Fruit fly (Drosophila melanogaster) whole organism, embryonic: ENCODE results near the gene CG43679.

Source experiments
- BtbVII ChIP-seq: fragments of 200-800 bp; sonication (Bioruptor generic); optimal IDR thresholded peaks from 3 replicates; lab custom pipeline; 2017; ENCODE audit warnings: missing biosample characterization, mild to moderate bottlenecking, missing genetic modification characterization
- CG12659 ChIP-seq: fragments of 200-800 bp; sonication (Bioruptor generic); optimal IDR thresholded peaks from 3 replicates; lab custom pipeline; 2017; ENCODE audit warnings: mild to moderate bottlenecking, missing biosample characterization, missing genetic modification reagents, missing genetic modification characterization
- CG13775 ChIP-seq: fragments of 200-800 bp; sonication (Bioruptor generic); optimal IDR thresholded peaks from 3 replicates; lab custom pipeline; 2017; ENCODE audit warnings: missing biosample characterization, mild to moderate bottlenecking, missing genetic modification characterization
- CG14710 ChIP-seq: fragments of 200-800 bp; sonication (Bioruptor generic); optimal IDR thresholded peaks from 3 replicates; lab custom pipeline; 2019; ENCODE audit warnings: missing biosample characterization, mild to moderate bottlenecking, missing genetic modification characterization, moderate library complexity
- CG15073 ChIP-seq: fragments of 200-800 bp; sonication (Bioruptor generic); optimal IDR thresholded peaks from 2 replicates; lab custom pipeline; 2016; ENCODE audit warnings: missing biosample characterization, missing genetic modification characterization
- CG17802 ChIP-seq: fragments of 200-800 bp; sonication (Bioruptor generic); optimal IDR thresholded peaks from 2 replicates; lab custom pipeline; 2018; ENCODE audit warnings: missing biosample characterization, mild to moderate bottlenecking, missing genetic modification characterization, moderate library complexity
- CG2712 ChIP-seq: fragments of 200-800 bp; optimal IDR thresholded peaks from 3 replicates; lab custom pipeline; 2019; ENCODE audit warnings: missing biosample characterization, mild to moderate bottlenecking, missing genetic modification characterization, moderate library complexity
- CG3065 ChIP-seq: fragments of 200-800 bp; sonication (Bioruptor generic); optimal IDR thresholded peaks from 2 replicates; lab custom pipeline; 2016; ENCODE audit warnings: missing biosample characterization, missing genetic modification characterization
- CG31224 ChIP-seq: fragments of 200-800 bp; sonication (Bioruptor generic); IDR thresholded peaks from 2 replicates; pipeline ENCODE4 v1.3.6; 2022; ENCODE audit warnings: missing biosample characterization, missing genetic modification characterization
- CG32532 ChIP-seq: fragments of 200-800 bp; sonication (Bioruptor generic); IDR thresholded peaks from 2 replicates; pipeline ENCODE4 v1.3.6; 2022; ENCODE audit warnings: missing biosample characterization, missing genetic modification characterization
- CG33557 ChIP-seq: fragments of 200-800 bp; sonication (Bioruptor generic); optimal IDR thresholded peaks from 2 replicates; lab custom pipeline; 2019; ENCODE audit warnings: missing biosample characterization, mild to moderate bottlenecking, missing genetic modification characterization, moderate library complexity
- CG6683 ChIP-seq: fragments of 200-800 bp; sonication (Bioruptor generic); optimal IDR thresholded peaks from 2 replicates; lab custom pipeline; 2017; ENCODE audit warnings: missing biosample characterization, mild to moderate bottlenecking, missing genetic modification characterization, missing genetic modification reagents
- CG6791 ChIP-seq: fragments of 200-800 bp; sonication (Bioruptor generic); IDR thresholded peaks from 3 replicates; pipeline ENCODE4 v1.3.6; 2022; ENCODE audit warnings: missing biosample characterization, missing genetic modification characterization; ENCODE audit not compliant: partially characterized antibody
- D ChIP-seq, 2 experiments: fragments of 200-800 bp in 1 of 2; fragments of >200 bp in 1 of 2; sonication (Bioruptor generic) in 1 of 2; optimal IDR thresholded peaks; 2 replicates in 1 of 2; 3 replicates in 1 of 2; lab custom pipeline; 2017; ENCODE audit warnings: mild to moderate bottlenecking in 1 of 2, missing biosample characterization in 1 of 2, missing genetic modification characterization in 1 of 2, missing genetic modification reagents in 1 of 2
- Dref ChIP-seq: fragments of 200-800 bp; sonication (Bioruptor generic); IDR thresholded peaks from 2 replicates; pipeline ENCODE4 v1.3.6; 2022; ENCODE audit warnings: missing biosample characterization, missing genetic modification characterization
- E2f1 ChIP-seq: fragments of 200-800 bp; sonication (Bioruptor generic); IDR thresholded peaks from 2 replicates; pipeline ENCODE4 v1.3.6; 2022; ENCODE audit warnings: missing biosample characterization, missing genetic modification characterization
- Fer1 ChIP-seq: fragments of 200-800 bp; sonication (Bioruptor generic); optimal IDR thresholded peaks from 2 replicates; lab custom pipeline; 2017; ENCODE audit warnings: missing biosample characterization, mild to moderate bottlenecking, missing genetic modification characterization
- HLH3B ChIP-seq: fragments of 200-800 bp; sonication (Bioruptor generic); IDR thresholded peaks from 2 replicates; pipeline ENCODE4 v1.3.6; 2022; ENCODE audit warnings: missing biosample characterization, missing genetic modification characterization
- HLH4C ChIP-seq: fragments of 200-800 bp; sonication (Bioruptor generic); IDR thresholded peaks from 3 replicates; pipeline ENCODE4 v1.3.6; 2022; ENCODE audit warnings: missing biosample characterization, missing genetic modification characterization; ENCODE audit not compliant: partially characterized antibody
- HLH54F ChIP-seq: fragments of 200-800 bp; sonication (Bioruptor generic); optimal IDR thresholded peaks from 3 replicates; lab custom pipeline; 2016; ENCODE audit warnings: missing biosample characterization, missing genetic modification characterization
- Hmr ChIP-seq: fragments of 200-800 bp; sonication (Bioruptor generic); optimal IDR thresholded peaks from 3 replicates; lab custom pipeline; 2017; ENCODE audit warnings: mild to moderate bottlenecking, missing biosample characterization, missing genetic modification reagents, missing genetic modification characterization
- Hr3 ChIP-seq: fragments of 200-800 bp; sonication (Bioruptor generic); optimal IDR thresholded peaks from 3 replicates; lab custom pipeline; 2016; ENCODE audit warnings: missing biosample characterization, missing genetic modification characterization
- Lhr ChIP-seq: fragments of 200-800 bp; sonication (Bioruptor generic); optimal IDR thresholded peaks from 3 replicates; lab custom pipeline; 2017; ENCODE audit warnings: mild to moderate bottlenecking, missing biosample characterization, missing genetic modification reagents, missing genetic modification characterization
- MBD-R2 ChIP-seq: fragments of 200-800 bp; sonication (Bioruptor generic); IDR thresholded peaks from 2 replicates; pipeline ENCODE4 v1.3.6; 2022; ENCODE audit warnings: missing biosample characterization, missing genetic modification characterization
- Max ChIP-seq: fragments of 200-800 bp; sonication (Bioruptor generic); optimal IDR thresholded peaks from 2 replicates; lab custom pipeline; 2016; ENCODE audit warnings: missing biosample characterization, mild to moderate bottlenecking, missing genetic modification characterization
- Meics ChIP-seq: fragments of 200-800 bp; sonication (Bioruptor generic); optimal IDR thresholded peaks from 2 replicates; lab custom pipeline; 2017; ENCODE audit warnings: missing biosample characterization, mild to moderate bottlenecking, missing genetic modification characterization
- Opbp ChIP-seq: fragments of 200-800 bp; sonication (Bioruptor generic); IDR thresholded peaks from 3 replicates; pipeline ENCODE4 v1.3.6; 2022; ENCODE audit warnings: missing biosample characterization, missing genetic modification characterization; ENCODE audit not compliant: partially characterized antibody
- Rfx ChIP-seq: fragments of 200-800 bp; sonication (Bioruptor generic); IDR thresholded peaks from 2 replicates; pipeline ENCODE4 v1.3.6; 2022; ENCODE audit warnings: missing biosample characterization, missing genetic modification characterization
- Trl ChIP-seq, 3 experiments: fragments of >200 bp in 2 of 3; fragments of 200-800 bp in 1 of 3; sonication (Bioruptor generic) in 1 of 3; optimal IDR thresholded peaks; 2 replicates in 1 of 3; 3 replicates in 2 of 3; lab custom pipeline; 2016 to 2017; ENCODE audit warnings: missing biosample characterization in 1 of 3, missing genetic modification characterization in 1 of 3
- Usf ChIP-seq: fragments of 200-800 bp; sonication (Bioruptor generic); optimal IDR thresholded peaks from 2 replicates; lab custom pipeline; 2017; ENCODE audit warnings: missing genotype, missing biosample characterization, missing genetic modification characterization
- bbx ChIP-seq: fragments of 200-800 bp; sonication (Bioruptor generic); IDR thresholded peaks from 2 replicates; pipeline ENCODE4 v1.3.6; 2022; ENCODE audit warnings: missing biosample characterization, missing genetic modification characterization; ENCODE audit not compliant: partially characterized antibody
- bigmax ChIP-seq: fragments of 200-800 bp; sonication (Bioruptor generic); optimal IDR thresholded peaks from 2 replicates; lab custom pipeline; 2018; ENCODE audit warnings: missing biosample characterization, mild to moderate bottlenecking, missing genetic modification characterization
- danr ChIP-seq: fragments of 200-800 bp; sonication (Bioruptor generic); IDR thresholded peaks from 2 replicates; pipeline ENCODE4 v1.3.6; 2022; ENCODE audit warnings: missing biosample characterization, missing genetic modification characterization
- dmrt11E ChIP-seq: fragments of 200-800 bp; sonication (Bioruptor generic); optimal IDR thresholded peaks from 3 replicates; lab custom pipeline; 2018; ENCODE audit warnings: missing biosample characterization, mild to moderate bottlenecking, missing genetic modification characterization, moderate library complexity
- dpn ChIP-seq, 2 experiments: fragments of 200-800 bp; sonication (Bioruptor generic); optimal IDR thresholded peaks; 3 replicates each; lab custom pipeline; 2016; ENCODE audit warnings: missing biosample characterization in 2 of 2, missing genetic modification characterization in 2 of 2
- exex ChIP-seq: fragments of 200-800 bp; sonication (Bioruptor generic); optimal IDR thresholded peaks from 4 replicates; lab custom pipeline; 2018; ENCODE audit warnings: missing biosample characterization, mild to moderate bottlenecking, missing genetic modification characterization, moderate library complexity
- eyg ChIP-seq: fragments of 200-800 bp; sonication (Bioruptor generic); optimal IDR thresholded peaks from 3 replicates; lab custom pipeline; 2016; ENCODE audit warnings: missing biosample characterization, missing genetic modification characterization
- ind ChIP-seq: fragments of 200-800 bp; sonication (Bioruptor generic); optimal IDR thresholded peaks from 3 replicates; lab custom pipeline; 2016; ENCODE audit warnings: missing biosample characterization, missing genetic modification characterization
- lab ChIP-seq: fragments of 200-800 bp; sonication (Bioruptor generic); optimal IDR thresholded peaks from 3 replicates; lab custom pipeline; 2017; ENCODE audit warnings: missing biosample characterization, missing genetic modification characterization, mild to moderate bottlenecking, moderate library complexity, missing genetic modification reagents
- otp ChIP-seq: fragments of 200-800 bp; sonication (Bioruptor generic); IDR thresholded peaks from 3 replicates; pipeline ENCODE4, ENCODE4 v1.3.6; 2022; ENCODE audit warnings: missing biosample characterization, missing genetic modification characterization
- pho ChIP-seq: fragments of 200-800 bp; sonication (Bioruptor generic); optimal IDR thresholded peaks from 2 replicates; lab custom pipeline; 2016; ENCODE audit warnings: missing biosample characterization, missing genetic modification characterization
- repo ChIP-seq: fragments of 200-800 bp; sonication (Bioruptor generic); optimal IDR thresholded peaks from 2 replicates; lab custom pipeline; 2016; ENCODE audit warnings: missing biosample characterization, missing genetic modification characterization
- ro ChIP-seq: fragments of 200-800 bp; sonication (Bioruptor generic); IDR thresholded peaks from 2 replicates; pipeline ENCODE4 v1.3.6; 2022; ENCODE audit warnings: missing biosample characterization, missing genetic modification characterization
- row ChIP-seq: fragments of 200-800 bp; sonication (Bioruptor generic); IDR thresholded peaks from 3 replicates; pipeline ENCODE4 v1.3.6; 2022; ENCODE audit warnings: missing biosample characterization, missing genetic modification characterization
- shn ChIP-seq: fragments of 200-800 bp; sonication (Bioruptor generic); optimal IDR thresholded peaks from 3 replicates; lab custom pipeline; 2016; ENCODE audit warnings: missing biosample characterization, missing genetic modification characterization
- tap ChIP-seq: fragments of 200-800 bp; optimal IDR thresholded peaks from 3 replicates; lab custom pipeline; 2019; ENCODE audit warnings: missing biosample characterization, mild to moderate bottlenecking, missing genetic modification characterization, moderate library complexity
- twi ChIP-seq: fragments of 200-800 bp; optimal IDR thresholded peaks from 2 replicates; lab custom pipeline; 2019; ENCODE audit warnings: missing biosample characterization, mild to moderate bottlenecking, missing genetic modification characterization, moderate library complexity
- yki ChIP-seq: fragments of >200 bp; optimal IDR thresholded peaks from 3 replicates; lab custom pipeline; 2018

The CG43679 gene

dm6 chr3L:15094589-15095288 is 43.5 kb upstream of the CG43679 start, which contains the start of the genes sstn, Plp and GlyRS (continued):
- TF ChIP-seq HLH4C (GFP tag; lab: Robert Waterston, UW) = peak; percentile 50; the same call in 2 of the 3 replicates
- TF ChIP-seq Rfx (GFP tag; lab: Robert Waterston, UW) = 0 out of 2 replicates have a peak, but pooled peaks have one; percentile 24
- no peak for TF ChIP-seq D (optimal IDR thresholded peaks at IDR 0.05; lab: Kevin White, UChicago)
- peak; percentile 27 for TF ChIP-seq D (GFP tag; optimal IDR thresholded peaks at IDR 0.05; lab: Kevin White, UChicago)
- peak; percentile 36 for TF ChIP-seq dmrt11E (tag; lab: Kevin White, UChicago)
- TF ChIP-seq shn (GFP tag; lab: Kevin White, UChicago) = no peak
- TF ChIP-seq MBD-R2 = peak; percentile 47; the same call in 1 of the 2 replicates
- TF ChIP-seq Hmr = peak; percentile 41
- TF ChIP-seq E2f1 = no peak
- no peak for TF ChIP-seq CG3065
- TF ChIP-seq Trl (optimal IDR thresholded peaks at IDR 0.05; lab: Kevin White, UChicago) = peak in 1 of 2 experiments; percentile 12
- TF ChIP-seq Trl (GFP tag; optimal IDR thresholded peaks at IDR 0.05; lab: Kevin White, UChicago) = no peak
- peak; percentile 51 for TF ChIP-seq Hr3 (GFP tag; lab: Kevin White, UChicago)
- no peak for TF ChIP-seq CG6683 (GFP tag; lab: Kevin White, UChicago)
- peak; percentile 58; the same call in 1 of the 3 replicates for TF ChIP-seq CG6791 (GFP tag; lab: Robert Waterston, UW)
- no peak for TF ChIP-seq CG15073
- peak; percentile 83 for TF ChIP-seq row
- peak; percentile 48 for TF ChIP-seq ind
- TF ChIP-seq Max (GFP tag; lab: Kevin White, UChicago) = peak; percentile 50
- TF ChIP-seq CG33557 (GFP tag; lab: Kevin White, UChicago) = peak; percentile 58
- no peak for TF ChIP-seq yki (lab: Kevin White, UChicago)
- no peak for TF ChIP-seq pho (GFP tag; lab: Kevin White, UChicago)
- no peak for TF ChIP-seq bigmax (GFP tag; lab: Kevin White, UChicago)
- peak; percentile 72 for TF ChIP-seq CG2712 (tag; lab: Kevin White, UChicago)
- TF ChIP-seq Lhr (GFP tag; lab: Kevin White, UChicago) = peak; percentile 1
- TF ChIP-seq twi = peak; percentile 26
- no peak for TF ChIP-seq CG31224 (GFP tag; lab: Robert Waterston, UW)
- peak; percentile 42 for TF ChIP-seq CG13775 (GFP tag; lab: Kevin White, UChicago)
- TF ChIP-seq BtbVII (GFP tag; lab: Kevin White, UChicago) = no peak
- TF ChIP-seq HLH3B = no peak
- no peak for TF ChIP-seq tap (tag; lab: Kevin White, UChicago)
- TF ChIP-seq CG12659 (GFP tag; lab: Kevin White, UChicago) = peak; percentile 81
- peak; percentile 21 for TF ChIP-seq exex (tag; lab: Kevin White, UChicago)
- TF ChIP-seq Dref (GFP tag; lab: Robert Waterston, UW) = peak; percentile 71
- TF ChIP-seq otp (GFP tag; lab: Robert Waterston, UW) = no peak
- no peak for TF ChIP-seq danr (GFP tag; lab: Robert Waterston, UW)
- no peak for TF ChIP-seq Usf
- no peak for TF ChIP-seq repo
- TF ChIP-seq CG14710 (tag; lab: Kevin White, UChicago) = peak; percentile 68
- no peak for TF ChIP-seq eyg
- TF ChIP-seq CG32532 (GFP tag; lab: Robert Waterston, UW) = no peak
- no peak for TF ChIP-seq CG17802
- TF ChIP-seq Fer1 (GFP tag; lab: Kevin White, UChicago) = peak; percentile 32
- peak; percentile 46 for TF ChIP-seq Meics (GFP tag; lab: Kevin White, UChicago)
- peak; percentile 52; the same call in 2 of the 3 replicates for TF ChIP-seq Opbp
- TF ChIP-seq dpn (GFP tag; optimal IDR thresholded peaks at IDR 0.05; lab: Kevin White, UChicago) = peak in 1 of 2 experiments; percentile 39
- TF ChIP-seq ro = no peak
- TF ChIP-seq HLH54F (GFP tag; lab: Kevin White, UChicago) = no peak
- peak; percentile 66 for TF ChIP-seq lab
- TF ChIP-seq bbx (GFP tag; lab: Robert Waterston, UW) = peak; percentile 69
